Worm (Caenorhabditis elegans) whole organism, young adult: ENCODE measurements around the gene irld-24.

Experiments used
- F10E7.11 ChIP-seq: sonication (generic microtip); optimal IDR thresholded peaks from 2 replicates; lab custom pipeline; 2017; ENCODE audit warnings: mild to moderate bottlenecking, missing genetic modification characterization, moderate library complexity, missing compliant biosample characterization
- F22D6.2 ChIP-seq: sonication (generic microtip); optimal IDR thresholded peaks from 2 replicates; lab custom pipeline; 2016; ENCODE audit warnings: mild to moderate bottlenecking, missing genetic modification characterization, missing compliant biosample characterization
- F49E8.2 ChIP-seq: sonication (generic microtip); optimal IDR thresholded peaks from 3 replicates; lab custom pipeline; 2017; ENCODE audit warnings: missing genetic modification characterization, mild to moderate bottlenecking, missing compliant biosample characterization, antibody characterized with exemption, moderate library complexity; ENCODE audit not compliant: insufficient read depth
- F52B5.7 ChIP-seq: sonication (generic microtip); optimal IDR thresholded peaks from 2 replicates; lab custom pipeline; 2016; ENCODE audit warnings: mild to moderate bottlenecking, missing genetic modification characterization, missing compliant biosample characterization
- F57A8.1 ChIP-seq: fragments of 200-800 bp; sonication (Bioruptor generic); optimal IDR thresholded peaks from 2 replicates; lab custom pipeline; 2018; ENCODE audit warnings: mild to moderate bottlenecking, missing genetic modification characterization, moderate library complexity, missing compliant biosample characterization
- F57C9.4 ChIP-seq: sonication (generic microtip); optimal IDR thresholded peaks from 2 replicates; lab custom pipeline; 2017; ENCODE audit warnings: mild to moderate bottlenecking, missing genetic modification characterization, missing compliant biosample characterization
- K11D2.4 ChIP-seq: fragments of 200-800 bp; sonication (Bioruptor generic); IDR thresholded peaks from 2 replicates; pipeline ENCODE4 v1.3.6; 2022; ENCODE audit warnings: missing genetic modification reagents, missing genetic modification characterization, missing compliant biosample characterization
- K12H6.12 ChIP-seq: fragments of 200-800 bp; sonication (Bioruptor generic); optimal IDR thresholded peaks from 2 replicates; lab custom pipeline; 2018; ENCODE audit warnings: mild to moderate bottlenecking, missing genetic modification characterization, missing compliant biosample characterization
- Y53G8AR.9 ChIP-seq: fragments of 200-800 bp; sonication (Bioruptor generic); conservative IDR thresholded peaks from 2 replicates; pipeline ENCODE4 v1.3.6; 2022; ENCODE audit warnings: missing genetic modification reagents, missing genetic modification characterization, missing compliant biosample characterization
- aptf-2 ChIP-seq: fragments of 200-800 bp; sonication (Bioruptor generic); conservative IDR thresholded peaks from 2 replicates; pipeline ENCODE4 v1.3.6; 2022; ENCODE audit warnings: missing genetic modification reagents, missing genetic modification characterization, missing compliant biosample characterization
- athp-1 ChIP-seq: sonication (generic microtip); optimal IDR thresholded peaks from 2 replicates; lab custom pipeline; 2017; ENCODE audit warnings: mild to moderate bottlenecking, missing genetic modification characterization, missing compliant biosample characterization
- attf-5 ChIP-seq: fragments of 200-800 bp; sonication (Bioruptor generic); optimal IDR thresholded peaks from 2 replicates; lab custom pipeline; 2018; ENCODE audit warnings: mild to moderate bottlenecking, missing genetic modification characterization, missing compliant biosample characterization
- ccch-3 ChIP-seq: fragments of 200-800 bp; sonication (Bioruptor generic); optimal IDR thresholded peaks from 2 replicates; lab custom pipeline; 2018; ENCODE audit warnings: mild to moderate bottlenecking, missing genetic modification characterization, missing compliant biosample characterization
- cebp-1 ChIP-seq, 2 experiments: fragments of 200-800 bp in 1 of 2; sonication (Bioruptor generic) in 1 of 2; sonication (generic microtip) in 1 of 2; IDR thresholded peaks in 1 of 2; optimal IDR thresholded peaks in 1 of 2; 2 replicates each; pipeline versions ENCODE4 v1.3.6 to Lab custom; 2017 to 2022; ENCODE audit warnings: missing compliant biosample characterization in 2 of 2, missing genetic modification characterization in 2 of 2, mild to moderate bottlenecking in 1 of 2, missing genetic modification reagents in 1 of 2, moderate library complexity in 1 of 2
- ceh-27 ChIP-seq: fragments of 200-800 bp; sonication (Bioruptor generic); optimal IDR thresholded peaks from 2 replicates; lab custom pipeline; 2018; ENCODE audit warnings: mild to moderate bottlenecking, missing genetic modification characterization, moderate library complexity, missing compliant biosample characterization
- ekl-4 ChIP-seq: fragments of 200-800 bp; sonication (Bioruptor generic); IDR thresholded peaks from 2 replicates; pipeline ENCODE4 v1.3.6; 2022; ENCODE audit warnings: missing genetic modification reagents, missing genetic modification characterization, missing compliant biosample characterization
- ets-4 ChIP-seq: fragments of 200-800 bp; sonication (Bioruptor generic); optimal IDR thresholded peaks from 2 replicates; lab custom pipeline; 2018; ENCODE audit warnings: mild to moderate bottlenecking, missing genetic modification characterization, missing compliant biosample characterization
- hlh-12 ChIP-seq: sonication (generic microtip); optimal IDR thresholded peaks from 2 replicates; lab custom pipeline; 2016; ENCODE audit warnings: missing genetic modification characterization, missing compliant biosample characterization
- hmg-1.2 ChIP-seq: fragments of 200-800 bp; sonication (Bioruptor generic); IDR thresholded peaks from 2 replicates; pipeline ENCODE4 v1.3.6; 2022; ENCODE audit warnings: missing genetic modification reagents, missing genetic modification characterization, missing compliant biosample characterization
- let-607 ChIP-seq, 2 experiments: fragments of 200-800 bp in 1 of 2; sonication (Bioruptor generic) in 1 of 2; sonication (generic microtip) in 1 of 2; optimal IDR thresholded peaks; 2 replicates each; lab custom pipeline; 2016 to 2018; ENCODE audit warnings: mild to moderate bottlenecking in 2 of 2, missing compliant biosample characterization in 2 of 2, missing genetic modification characterization in 2 of 2, moderate library complexity in 2 of 2, missing genotype in 1 of 2
- lin-26 ChIP-seq: fragments of 200-800 bp; sonication (Bioruptor generic); IDR thresholded peaks from 2 replicates; pipeline ENCODE4 v1.3.6; 2022; ENCODE audit warnings: missing genetic modification reagents, missing genetic modification characterization, missing compliant biosample characterization
- lir-1 ChIP-seq: fragments of 200-800 bp; sonication (Bioruptor generic); conservative IDR thresholded peaks from 2 replicates; pipeline ENCODE4 v1.3.6; 2022; ENCODE audit warnings: missing genetic modification reagents, missing genetic modification characterization, missing compliant biosample characterization
- nfya-2 ChIP-seq: fragments of 200-800 bp; sonication (Bioruptor generic); IDR thresholded peaks from 2 replicates; pipeline ENCODE4 v1.3.6; 2022; ENCODE audit warnings: missing genetic modification reagents, missing genetic modification characterization, missing compliant biosample characterization
- nfyb-1 ChIP-seq: fragments of 200-800 bp; sonication (Bioruptor generic); IDR thresholded peaks from 2 replicates; pipeline ENCODE4 v1.3.6; 2022; ENCODE audit warnings: missing genetic modification reagents, missing genetic modification characterization, missing compliant biosample characterization
- nhr-120 ChIP-seq: fragments of 200-800 bp; sonication (Bioruptor generic); IDR thresholded peaks from 2 replicates; pipeline ENCODE4 v1.3.6; 2022; ENCODE audit warnings: missing genetic modification characterization, missing compliant biosample characterization
- nhr-80 ChIP-seq: sonication (generic microtip); optimal IDR thresholded peaks from 2 replicates; lab custom pipeline; 2016; ENCODE audit warnings: missing genetic modification characterization, missing compliant biosample characterization
- rcor-1 ChIP-seq: fragments of 200-800 bp; sonication (Bioruptor generic); IDR thresholded peaks from 2 replicates; pipeline ENCODE4 v1.3.6; 2022; ENCODE audit warnings: missing genetic modification reagents, missing genetic modification characterization, missing compliant biosample characterization
- repo-1 ChIP-seq: sonication (generic microtip); optimal IDR thresholded peaks from 2 replicates; lab custom pipeline; 2017; ENCODE audit warnings: mild to moderate bottlenecking, missing genetic modification characterization, missing compliant biosample characterization
- snpc-4 ChIP-seq, 5 experiments: fragments of 150-350 bp in 1 of 5; sonication (generic microtip) in 4 of 5; optimal IDR thresholded peaks; 2 replicates each; lab custom pipeline; 2014 to 2018; ENCODE audit warnings: missing genetic modification characterization in 5 of 5, missing biosample characterization in 3 of 5, antibody characterized with exemption in 2 of 5, mild to moderate bottlenecking in 2 of 5, missing compliant biosample characterization in 2 of 5, missing genotype in 2 of 5, moderate library complexity in 2 of 5, missing genetic modification reagents in 1 of 5
- tbx-9 ChIP-seq: sonication (generic microtip); optimal IDR thresholded peaks from 2 replicates; lab custom pipeline; 2016; ENCODE audit warnings: borderline replicate concordance, missing genetic modification characterization, inconsistent platforms, missing compliant biosample characterization
- unc-62 ChIP-seq: fragments of 150-350 bp; optimal IDR thresholded peaks from 2 replicates; lab custom pipeline; 2014; ENCODE audit warnings: missing biosample characterization, missing genetic modification reagents, missing genetic modification characterization
- zfh-2 ChIP-seq: fragments of 200-800 bp; sonication (Bioruptor generic); conservative IDR thresholded peaks from 2 replicates; pipeline ENCODE4 v1.3.6; 2022; ENCODE audit warnings: missing genetic modification reagents, missing genetic modification characterization, missing compliant biosample characterization
- ztf-22 ChIP-seq: fragments of 200-800 bp; sonication (Bioruptor generic); optimal IDR thresholded peaks from 2 replicates; lab custom pipeline; 2018; ENCODE audit warnings: mild to moderate bottlenecking, missing genetic modification characterization, moderate library complexity, missing compliant biosample characterization

The irld-24 gene

ce11 chrX:14015808-14016207 lies 29.4 kb downstream of the irld-24 start (continued):
- TF ChIP-seq ccch-3 (GFP tag; lab: Kevin White, UChicago) (no peak), repo-1 (tag; lab: Kevin White, UChicago) (peak; percentile 7), lir-1 (GFP tag; lab: Robert Waterston, UW) (peak; percentile 68), athp-1 (peak; percentile 57), F57A8.1 (GFP tag; lab: Kevin White, UChicago) (no peak), tbx-9 (tag; lab: Kevin White, UChicago) (no peak), ztf-22 (GFP tag; lab: Kevin White, UChicago) (no peak)

- peak; percentile 27; the same call in 1 of the 2 replicates for TF ChIP-seq hmg-1.2
- TF ChIP-seq K12H6.12 (tag; lab: Kevin White, UChicago), result peak; percentile 82
- TF ChIP-seq nfyb-1 (GFP tag; lab: Robert Waterston, UW), result 0 out of 2 replicates have a peak, but pooled peaks have one; percentile 37
- TF ChIP-seq rcor-1 (GFP tag; lab: Robert Waterston, UW), result peak; percentile 20; the same call in 1 of the 2 replicates
- TF ChIP-seq snpc-4 (GFP tag; optimal IDR thresholded peaks at IDR 0.05; lab: Kevin White, UChicago), result no peak
- TF ChIP-seq snpc-4 (tag; optimal IDR thresholded peaks at IDR 0.05; lab: Kevin White, UChicago), result no peak
- TF ChIP-seq zfh-2 (GFP tag; lab: Robert Waterston, UW), result peak; percentile 45; the same call in 1 of the 2 replicates
- TF ChIP-seq cebp-1 (GFP tag; IDR thresholded peaks at IDR 0.05; lab: Robert Waterston, UW), result no peak
- TF ChIP-seq cebp-1 (tag; optimal IDR thresholded peaks at IDR 0.05; lab: Kevin White, UChicago), result peak; percentile 47
- peak; percentile 12 for TF ChIP-seq attf-5 (GFP tag; lab: Kevin White, UChicago)
- TF ChIP-seq F52B5.7 (tag; lab: Kevin White, UChicago), result peak; percentile 19
- no peak for TF ChIP-seq Y53G8AR.9
Observed at ce11 chrX:14016698-14017097, 30.3 kb downstream of the irld-24 start.

- TF ChIP-seq F22D6.2 (tag; lab: Kevin White, UChicago), result no peak
- TF ChIP-seq let-607 (tag; optimal IDR thresholded peaks at IDR 0.05; lab: Kevin White, UChicago), result no peak
- no peak for TF ChIP-seq repo-1 (tag; lab: Kevin White, UChicago)
- TF ChIP-seq K12H6.12 (tag; lab: Kevin White, UChicago), result no peak
- TF ChIP-seq lir-1 (GFP tag; lab: Robert Waterston, UW), result no peak
- no peak for TF ChIP-seq aptf-2 (GFP tag; lab: Robert Waterston, UW)
- no peak for TF ChIP-seq F49E8.2 (tag; lab: Kevin White, UChicago)
- no peak for TF ChIP-seq snpc-4 (GFP tag; optimal IDR thresholded peaks at IDR 0.05; lab: Kevin White, UChicago)
- TF ChIP-seq snpc-4 (tag; optimal IDR thresholded peaks at IDR 0.05; lab: Kevin White, UChicago), result no peak
- no peak for TF ChIP-seq hlh-12 (tag; lab: Kevin White, UChicago)
- TF ChIP-seq attf-5 (GFP tag; lab: Kevin White, UChicago), result no peak
Observed at ce11 chrX:14020290-14020689, 33.9 kb downstream of the irld-24 start, which contains the start of gene C04C11.1. TSS of gene C04C11.1 (plus strand) at chrX:14020590.

ce11 chrX:14024400-14024953 lies 38.1 kb downstream of the irld-24 start:
- TF ChIP-seq let-607 (tag; optimal IDR thresholded peaks at IDR 0.05; lab: Kevin White, UChicago) (no peak), zfh-2 (GFP tag; lab: Robert Waterston, UW) (0 out of 2 replicates have a peak, but pooled peaks have one; percentile 25), nhr-80 (tag; lab: Kevin White, UChicago) (peak; percentile 76)

- TF ChIP-seq unc-62 (no peak), zfh-2 (GFP tag; lab: Robert Waterston, UW) (peak; percentile 34; the same call in 1 of the 2 replicates)
Observed at ce11 chrX:14026893-14027292, 40.5 kb downstream of the irld-24 start.

- TF ChIP-seq let-607 (tag; optimal IDR thresholded peaks at IDR 0.05; lab: Kevin White, UChicago) (no peak), nhr-120 (GFP tag; lab: Robert Waterston, UW) (no peak), rcor-1 (GFP tag; lab: Robert Waterston, UW) (no peak), nfya-2 (GFP tag; lab: Robert Waterston, UW) (no peak), ceh-27 (GFP tag; lab: Kevin White, UChicago) (no peak), F10E7.11 (no peak), lin-26 (no peak), F57C9.4 (tag; lab: Kevin White, UChicago) (no peak), ets-4 (GFP tag; lab: Kevin White, UChicago) (no peak), ztf-22 (GFP tag; lab: Kevin White, UChicago) (no peak), K11D2.4 (GFP tag; lab: Robert Waterston, UW) (no peak), ekl-4 (GFP tag; lab: Robert Waterston, UW) (no peak), athp-1 (no peak)
Observed at ce11 chrX:14028492-14028891, 42.1 kb downstream of the irld-24 start.
